Worm (Caenorhabditis elegans): Measurements from ENCODE around the gene nhr-35.

ce11 chrX:4498078-4498477 is 34.4 kb upstream of the nhr-35 start:
- TF ChIP-seq zip-5 (tag; optimal IDR thresholded peaks at IDR 0.05) (no peak), hlh-30 (tag; optimal IDR thresholded peaks at IDR 0.05; ENCODE audit: insufficient read depth) (no peak)

Measured in whole organism, late embryonic.